Fruit fly (Drosophila melanogaster) whole organism, embryonic: ENCODE measurements around the gene Shal.

Source experiments
- ATbp ChIP-seq: fragments of 200-800 bp; sonication (Bioruptor generic); optimal IDR thresholded peaks from 2 replicates; lab custom pipeline; 2017; ENCODE audit warnings: missing biosample characterization, mild to moderate bottlenecking, missing genetic modification characterization, missing genetic modification reagents
- CG10147 ChIP-seq: fragments of 200-800 bp; sonication (Bioruptor generic); optimal IDR thresholded peaks from 2 replicates; lab custom pipeline; 2019; ENCODE audit warnings: missing biosample characterization, mild to moderate bottlenecking, missing genetic modification characterization, moderate library complexity
- CG10462 ChIP-seq: fragments of 200-800 bp; sonication (Bioruptor generic); optimal IDR thresholded peaks from 2 replicates; lab custom pipeline; 2016; ENCODE audit warnings: missing biosample characterization, missing genetic modification characterization
- CG11695 ChIP-seq: fragments of 200-800 bp; sonication (Bioruptor generic); IDR thresholded peaks from 3 replicates; pipeline ENCODE4 v1.3.6; 2022; ENCODE audit warnings: missing biosample characterization, missing genetic modification characterization
- CG15073 ChIP-seq: fragments of 200-800 bp; sonication (Bioruptor generic); optimal IDR thresholded peaks from 2 replicates; lab custom pipeline; 2016; ENCODE audit warnings: missing biosample characterization, missing genetic modification characterization
- CG1529 ChIP-seq: fragments of 200-800 bp; sonication (Bioruptor generic); optimal IDR thresholded peaks from 3 replicates; lab custom pipeline; 2018; ENCODE audit warnings: missing biosample characterization, missing genetic modification characterization
- CG15514 ChIP-seq: fragments of 200-800 bp; sonication (Bioruptor generic); optimal IDR thresholded peaks from 3 replicates; lab custom pipeline; 2017; ENCODE audit warnings: missing biosample characterization, missing genetic modification characterization, mild to moderate bottlenecking, moderate library complexity, missing genetic modification reagents
- CG17385 ChIP-seq: fragments of 200-800 bp; sonication (Bioruptor generic); optimal IDR thresholded peaks from 3 replicates; lab custom pipeline; 2018; ENCODE audit warnings: missing biosample characterization, mild to moderate bottlenecking, missing genetic modification characterization
- CG1792 ChIP-seq: fragments of 200-800 bp; sonication (Bioruptor generic); optimal IDR thresholded peaks from 2 replicates; lab custom pipeline; 2016; ENCODE audit warnings: missing biosample characterization, missing genetic modification characterization
- CG18262 ChIP-seq: fragments of 200-800 bp; optimal IDR thresholded peaks from 3 replicates; lab custom pipeline; 2019; ENCODE audit warnings: missing biosample characterization, mild to moderate bottlenecking, missing genetic modification characterization, moderate library complexity
- CG2712 ChIP-seq: fragments of 200-800 bp; optimal IDR thresholded peaks from 3 replicates; lab custom pipeline; 2019; ENCODE audit warnings: missing biosample characterization, mild to moderate bottlenecking, missing genetic modification characterization, moderate library complexity
- CG32767 ChIP-seq: fragments of 200-800 bp; sonication (Bioruptor generic); IDR thresholded peaks from 2 replicates; pipeline ENCODE4 v1.3.6; 2022; ENCODE audit warnings: missing biosample characterization, missing genetic modification characterization
- CG34422 ChIP-seq: fragments of 200-800 bp; sonication (Bioruptor generic); IDR thresholded peaks from 3 replicates; pipeline ENCODE4 v1.3.6; 2022; ENCODE audit warnings: missing biosample characterization, missing genetic modification characterization
- CG7357 ChIP-seq: fragments of 200-800 bp; sonication (Bioruptor generic); IDR thresholded peaks from 3 replicates; pipeline ENCODE4 v1.3.6; 2022; ENCODE audit warnings: missing biosample characterization, missing genetic modification characterization
- CG8281 ChIP-seq: fragments of 200-800 bp; sonication (Bioruptor generic); optimal IDR thresholded peaks from 2 replicates; lab custom pipeline; 2018; ENCODE audit warnings: missing biosample characterization, mild to moderate bottlenecking, missing genetic modification characterization, moderate library complexity
- CG9817 ChIP-seq: fragments of 200-800 bp; sonication (Bioruptor generic); optimal IDR thresholded peaks from 2 replicates; lab custom pipeline; 2018; ENCODE audit warnings: missing biosample characterization, mild to moderate bottlenecking, missing genetic modification characterization, moderate library complexity
- CkIIα-i1 ChIP-seq: fragments of 200-800 bp; sonication (Bioruptor generic); IDR thresholded peaks from 2 replicates; pipeline ENCODE4 v1.3.6; 2022; ENCODE audit warnings: missing biosample characterization, missing genetic modification characterization
- Dll ChIP-seq: fragments of 200-800 bp; sonication (Bioruptor generic); IDR thresholded peaks from 4 replicates; pipeline ENCODE4 v1.3.6; 2022; ENCODE audit warnings: missing biosample characterization, missing genetic modification characterization; ENCODE audit not compliant: partially characterized antibody
- Dp ChIP-seq: fragments of 200-800 bp; sonication (Bioruptor generic); optimal IDR thresholded peaks from 2 replicates; lab custom pipeline; 2018; ENCODE audit warnings: missing biosample characterization, mild to moderate bottlenecking, missing genetic modification characterization, moderate library complexity
- GATAe ChIP-seq: fragments of 200-800 bp; sonication (Bioruptor generic); conservative IDR thresholded peaks from 2 replicates; pipeline ENCODE4 v1.3.6; 2022; ENCODE audit warnings: missing biosample characterization, missing genetic modification characterization
- HHEX ChIP-seq: fragments of 200-800 bp; sonication (Bioruptor generic); optimal IDR thresholded peaks from 3 replicates; lab custom pipeline; 2017; ENCODE audit warnings: missing biosample characterization, mild to moderate bottlenecking, missing genetic modification characterization, missing genetic modification reagents
- HLH54F ChIP-seq: fragments of 200-800 bp; sonication (Bioruptor generic); optimal IDR thresholded peaks from 3 replicates; lab custom pipeline; 2016; ENCODE audit warnings: missing biosample characterization, missing genetic modification characterization
- Hmx ChIP-seq: fragments of 200-800 bp; sonication (Bioruptor generic); optimal IDR thresholded peaks from 2 replicates; lab custom pipeline; 2016; ENCODE audit warnings: missing biosample characterization, missing genetic modification characterization
- Hr51 ChIP-seq, 2 experiments: fragments of 200-800 bp; sonication (Bioruptor generic); optimal IDR thresholded peaks; 2 replicates in 1 of 2; 3 replicates in 1 of 2; lab custom pipeline; 2016 to 2018; ENCODE audit warnings: missing biosample characterization in 2 of 2, missing genetic modification characterization in 2 of 2, mild to moderate bottlenecking in 1 of 2, moderate library complexity in 1 of 2
- Hr78 ChIP-seq, 2 experiments: fragments of 200-800 bp in 1 of 2; fragments of >200 bp in 1 of 2; sonication (Bioruptor generic) in 1 of 2; optimal IDR thresholded peaks; 2 replicates each; lab custom pipeline; 2017 to 2019; ENCODE audit warnings: missing biosample characterization in 2 of 2, missing genetic modification characterization in 2 of 2, mild to moderate bottlenecking in 1 of 2, moderate library complexity in 1 of 2
- Nf-YB ChIP-seq: fragments of 200-800 bp; sonication (Bioruptor generic); optimal IDR thresholded peaks from 3 replicates; lab custom pipeline; 2019; ENCODE audit warnings: missing biosample characterization, mild to moderate bottlenecking, missing genetic modification characterization, moderate library complexity
- Opbp ChIP-seq: fragments of 200-800 bp; sonication (Bioruptor generic); IDR thresholded peaks from 3 replicates; pipeline ENCODE4 v1.3.6; 2022; ENCODE audit warnings: missing biosample characterization, missing genetic modification characterization; ENCODE audit not compliant: partially characterized antibody
- Rfx ChIP-seq: fragments of 200-800 bp; sonication (Bioruptor generic); IDR thresholded peaks from 2 replicates; pipeline ENCODE4 v1.3.6; 2022; ENCODE audit warnings: missing biosample characterization, missing genetic modification characterization
- Sry-δ ChIP-seq: fragments of 200-800 bp; sonication (Bioruptor generic); optimal IDR thresholded peaks from 2 replicates; lab custom pipeline; 2016; ENCODE audit warnings: missing biosample characterization, missing genetic modification characterization
- YL-1 ChIP-seq: fragments of 200-800 bp; sonication (Bioruptor generic); optimal IDR thresholded peaks from 3 replicates; lab custom pipeline; 2017; ENCODE audit warnings: missing biosample characterization, mild to moderate bottlenecking, missing genetic modification characterization
- az2 ChIP-seq: fragments of 200-800 bp; sonication (Bioruptor generic); optimal IDR thresholded peaks from 3 replicates; lab custom pipeline; 2016; ENCODE audit warnings: missing biosample characterization, missing genetic modification characterization
- cas ChIP-seq: fragments of 200-800 bp; sonication (Bioruptor generic); IDR thresholded peaks from 2 replicates; pipeline ENCODE4 v1.3.6; 2022; ENCODE audit warnings: missing biosample characterization, missing genetic modification characterization
- croc ChIP-seq: fragments of 200-800 bp; sonication (Bioruptor generic); conservative IDR thresholded peaks from 3 replicates; pipeline ENCODE4 v1.3.6; 2022; ENCODE audit warnings: missing biosample characterization, missing genetic modification characterization
- dati ChIP-seq: fragments of 200-800 bp; sonication (Bioruptor generic); IDR thresholded peaks from 2 replicates; pipeline ENCODE4 v1.3.6; 2022; ENCODE audit warnings: missing biosample characterization, missing genetic modification characterization
- dimm ChIP-seq: fragments of 200-800 bp; sonication (Bioruptor generic); IDR thresholded peaks from 2 replicates; pipeline ENCODE4 v1.3.6; 2022; ENCODE audit warnings: missing biosample characterization, missing genetic modification characterization
- dm ChIP-seq: fragments of 200-800 bp; sonication (Bioruptor generic); optimal IDR thresholded peaks from 3 replicates; lab custom pipeline; 2016; ENCODE audit warnings: missing biosample characterization, missing genetic modification characterization
- fd96Cb ChIP-seq: fragments of 200-800 bp; sonication (Bioruptor generic); optimal IDR thresholded peaks from 2 replicates; lab custom pipeline; 2018; ENCODE audit warnings: missing biosample characterization, mild to moderate bottlenecking, missing genetic modification characterization, moderate library complexity
- h ChIP-seq: fragments of >200 bp; optimal IDR thresholded peaks from 2 replicates; lab custom pipeline; 2017
- her ChIP-seq: fragments of 200-800 bp; sonication (Bioruptor generic); optimal IDR thresholded peaks from 2 replicates; lab custom pipeline; 2016; ENCODE audit warnings: missing biosample characterization, missing genetic modification characterization
- jing ChIP-seq: fragments of 200-800 bp; sonication (Bioruptor generic); optimal IDR thresholded peaks from 2 replicates; lab custom pipeline; 2018; ENCODE audit warnings: missing biosample characterization, mild to moderate bottlenecking, missing genetic modification characterization
- lilli ChIP-seq: fragments of 200-800 bp; sonication (Bioruptor generic); optimal IDR thresholded peaks from 3 replicates; lab custom pipeline; 2016; ENCODE audit warnings: missing biosample characterization, missing genetic modification characterization
- mirr ChIP-seq: fragments of 200-800 bp; sonication (Bioruptor generic); optimal IDR thresholded peaks from 3 replicates; lab custom pipeline; 2018; ENCODE audit warnings: missing biosample characterization, mild to moderate bottlenecking, missing genetic modification characterization
- nau ChIP-seq: fragments of 200-800 bp; sonication (Bioruptor generic); optimal IDR thresholded peaks from 3 replicates; lab custom pipeline; 2017; ENCODE audit warnings: missing biosample characterization, mild to moderate bottlenecking, missing genetic modification characterization, missing genetic modification reagents
- prd ChIP-seq, 3 experiments: fragments of >200 bp in 2 of 3; fragments of 200-800 bp in 1 of 3; sonication (Bioruptor generic) in 1 of 3; optimal IDR thresholded peaks in 2 of 3; IDR thresholded peaks in 1 of 3; 2 replicates in 2 of 3; 3 replicates in 1 of 3; pipeline versions ENCODE4 v1.3.6 to Lab custom; 2017 to 2022; ENCODE audit warnings: missing biosample characterization in 1 of 3, missing genetic modification characterization in 1 of 3
- row ChIP-seq: fragments of 200-800 bp; sonication (Bioruptor generic); IDR thresholded peaks from 3 replicates; pipeline ENCODE4 v1.3.6; 2022; ENCODE audit warnings: missing biosample characterization, missing genetic modification characterization
- salm ChIP-seq: fragments of 200-800 bp; sonication (Bioruptor generic); optimal IDR thresholded peaks from 2 replicates; lab custom pipeline; 2018; ENCODE audit warnings: missing biosample characterization, mild to moderate bottlenecking, missing genetic modification characterization
- sens-2 ChIP-seq: fragments of 200-800 bp; sonication (Bioruptor generic); IDR thresholded peaks from 2 replicates; pipeline ENCODE4 v1.3.6; 2022; ENCODE audit warnings: missing biosample characterization, missing genetic modification characterization
- seq ChIP-seq: fragments of 200-800 bp; sonication (Bioruptor generic); IDR thresholded peaks from 2 replicates; pipeline ENCODE4 v1.3.6; 2022; ENCODE audit warnings: missing biosample characterization, missing genetic modification characterization
- shn ChIP-seq: fragments of 200-800 bp; sonication (Bioruptor generic); optimal IDR thresholded peaks from 3 replicates; lab custom pipeline; 2016; ENCODE audit warnings: missing biosample characterization, missing genetic modification characterization
- tap ChIP-seq: fragments of 200-800 bp; optimal IDR thresholded peaks from 3 replicates; lab custom pipeline; 2019; ENCODE audit warnings: missing biosample characterization, mild to moderate bottlenecking, missing genetic modification characterization, moderate library complexity
- ttk ChIP-seq: fragments of 200-800 bp; sonication (Bioruptor generic); IDR thresholded peaks from 2 replicates; pipeline ENCODE4 v2.1.2; 2022; ENCODE audit warnings: missing biosample characterization, missing genetic modification characterization

Gene Shal

dm6 chr3L:19612172-19612571 is 27.8 kb upstream of the Shal start, which contains the start of the genes Lon and PIG-F (continued):
- TF ChIP-seq CG15073 (GFP tag; lab: Kevin White, UChicago) (peak; percentile 91), Hr78 (GFP tag; optimal IDR thresholded peaks at IDR 0.05; lab: Kevin White, UChicago) (no peak), row (GFP tag; lab: Robert Waterston, UW) (peak; percentile 99), CG8281 (tag; lab: Kevin White, UChicago) (peak; percentile 95), Hr51 (GFP tag; optimal IDR thresholded peaks at IDR 0.05; lab: Kevin White, UChicago) (peak; percentile 99), Opbp (no peak), GATAe (GFP tag; lab: Robert Waterston, UW) (peak; percentile 94), shn (GFP tag; lab: Kevin White, UChicago) (peak; percentile 97), h (lab: Kevin White, UChicago) (no peak), Sry-δ (GFP tag; lab: Kevin White, UChicago) (peak; percentile 77), CG10147 (peak; percentile 99), fd96Cb (peak; percentile 99), CG10462 (peak; percentile 99), dati (GFP tag; lab: Robert Waterston, UW) (peak; percentile 93), CG15514 (GFP tag; lab: Kevin White, UChicago) (peak; percentile 94), CG34422 (GFP tag; lab: Robert Waterston, UW) (peak; percentile 99), nau (GFP tag; lab: Kevin White, UChicago) (no peak), prd (optimal IDR thresholded peaks at IDR 0.05; lab: Kevin White, UChicago) (no peak), prd (GFP tag; IDR thresholded peaks at IDR 0.05; lab: Robert Waterston, UW) (peak; percentile 99), CG1792 (GFP tag; lab: Kevin White, UChicago) (peak; percentile 95), mirr (GFP tag; lab: Kevin White, UChicago) (peak; percentile 95), CG1529 (GFP tag; lab: Kevin White, UChicago) (peak; percentile 99), YL-1 (GFP tag; lab: Kevin White, UChicago) (peak; percentile 99), her (GFP tag; lab: Kevin White, UChicago) (peak; percentile 93), CG7357 (GFP tag; lab: Robert Waterston, UW) (peak; percentile 97), CG9817 (tag; lab: Kevin White, UChicago) (peak; percentile 99), Dll (GFP tag; lab: Robert Waterston, UW) (peak; percentile 76), CG2712 (tag; lab: Kevin White, UChicago) (peak; percentile 99), ttk (GFP tag; lab: Robert Waterston, UW) (peak; percentile 98), CG18262 (peak; percentile 99), seq (GFP tag; lab: Robert Waterston, UW) (peak; percentile 99), jing (GFP tag; lab: Kevin White, UChicago) (peak; percentile 94), HHEX (peak; percentile 99), CG11695 (GFP tag; lab: Robert Waterston, UW) (peak; percentile 98), croc (GFP tag; lab: Robert Waterston, UW) (peak; percentile 99), CkIIα-i1 (peak; percentile 89), Dp (peak; percentile 55), Hmx (GFP tag; lab: Kevin White, UChicago) (peak; percentile 97), HLH54F (GFP tag; lab: Kevin White, UChicago) (peak; percentile 99), Rfx (GFP tag; lab: Robert Waterston, UW) (peak; percentile 99), CG17385 (GFP tag; lab: Kevin White, UChicago) (peak; percentile 98), lilli (GFP tag; lab: Kevin White, UChicago) (peak; percentile 99), sens-2 (GFP tag; lab: Robert Waterston, UW) (peak; percentile 95), Nf-YB (GFP tag; lab: Kevin White, UChicago) (peak; percentile 90), tap (tag; lab: Kevin White, UChicago) (peak; percentile 97), ATbp (peak; percentile 98), cas (peak; percentile 96), dm (peak; percentile 94), salm (peak; percentile 98), CG32767 (GFP tag; lab: Robert Waterston, UW) (peak; percentile 99), az2 (GFP tag; lab: Kevin White, UChicago) (peak; percentile 100), dimm (peak; percentile 94)
